Worm (Caenorhabditis elegans) whole organism, L1 larva: ENCODE data around the gene spt-4.

ENCODE experiments used
- ces-1 ChIP-seq: fragments of 150-350 bp; optimal IDR thresholded peaks from 2 replicates; lab custom pipeline; 2014; ENCODE audit warnings: missing biosample characterization, missing genetic modification reagents, missing genetic modification characterization
- mdl-1 ChIP-seq, 2 experiments: fragments of 150-350 bp; optimal IDR thresholded peaks; 2 replicates each; lab custom pipeline; 2014 to 2017; ENCODE audit warnings: missing biosample characterization in 2 of 2, missing genetic modification characterization in 2 of 2, inconsistent platforms in 1 of 2

ce11 chrIII:27341-27947, 42.1 kb downstream of the spt-4 start:
- TF ChIP-seq ces-1 (no peak), mdl-1 (tag; optimal IDR thresholded peaks at IDR 0.05; lab: Kevin White, UChicago) (no peak)
